Fruit fly (Drosophila melanogaster) whole organism, embryonic: ENCODE data around the gene CG5181.

ENCODE experiments used
- Adf1 ChIP-seq: fragments of 200-800 bp; sonication (Bioruptor generic); IDR thresholded peaks from 2 replicates; pipeline ENCODE4 v1.3.6; 2022; ENCODE audit warnings: missing biosample characterization, missing genetic modification characterization
- B-H2 ChIP-seq: fragments of 200-800 bp; sonication (Bioruptor generic); optimal IDR thresholded peaks from 2 replicates; lab custom pipeline; 2018; ENCODE audit warnings: missing biosample characterization, mild to moderate bottlenecking, missing genetic modification characterization
- BtbVII ChIP-seq: fragments of 200-800 bp; sonication (Bioruptor generic); optimal IDR thresholded peaks from 3 replicates; lab custom pipeline; 2017; ENCODE audit warnings: missing biosample characterization, mild to moderate bottlenecking, missing genetic modification characterization
- Bteb2 ChIP-seq: fragments of 200-800 bp; sonication (Bioruptor generic); optimal IDR thresholded peaks from 2 replicates; lab custom pipeline; 2016; ENCODE audit warnings: missing biosample characterization, missing genetic modification characterization
- CG11504 ChIP-seq: fragments of 200-800 bp; sonication (Bioruptor generic); optimal IDR thresholded peaks from 3 replicates; lab custom pipeline; 2019; ENCODE audit warnings: missing biosample characterization, mild to moderate bottlenecking, missing genetic modification characterization, moderate library complexity
- CG12659 ChIP-seq: fragments of 200-800 bp; sonication (Bioruptor generic); optimal IDR thresholded peaks from 3 replicates; lab custom pipeline; 2017; ENCODE audit warnings: mild to moderate bottlenecking, missing biosample characterization, missing genetic modification reagents, missing genetic modification characterization
- CG1529 ChIP-seq: fragments of 200-800 bp; sonication (Bioruptor generic); optimal IDR thresholded peaks from 3 replicates; lab custom pipeline; 2018; ENCODE audit warnings: missing biosample characterization, missing genetic modification characterization
- CG1603 ChIP-seq: fragments of 200-800 bp; sonication (Bioruptor generic); optimal IDR thresholded peaks from 2 replicates; lab custom pipeline; 2019; ENCODE audit warnings: missing biosample characterization, mild to moderate bottlenecking, missing genetic modification characterization, moderate library complexity
- CG3065 ChIP-seq: fragments of 200-800 bp; sonication (Bioruptor generic); optimal IDR thresholded peaks from 2 replicates; lab custom pipeline; 2016; ENCODE audit warnings: missing biosample characterization, missing genetic modification characterization
- CG31224 ChIP-seq: fragments of 200-800 bp; sonication (Bioruptor generic); IDR thresholded peaks from 2 replicates; pipeline ENCODE4 v1.3.6; 2022; ENCODE audit warnings: missing biosample characterization, missing genetic modification characterization
- CG33557 ChIP-seq: fragments of 200-800 bp; sonication (Bioruptor generic); optimal IDR thresholded peaks from 2 replicates; lab custom pipeline; 2019; ENCODE audit warnings: missing biosample characterization, mild to moderate bottlenecking, missing genetic modification characterization, moderate library complexity
- CG4730 ChIP-seq: fragments of 200-800 bp; sonication (Bioruptor generic); IDR thresholded peaks from 2 replicates; pipeline ENCODE4 v1.3.6; 2022; ENCODE audit warnings: missing biosample characterization, missing genetic modification characterization
- CG6689 ChIP-seq: fragments of 200-800 bp; sonication (Bioruptor generic); IDR thresholded peaks from 2 replicates; pipeline ENCODE4 v1.3.6; 2022; ENCODE audit warnings: missing biosample characterization, missing genetic modification characterization
- CG7271 ChIP-seq: fragments of 200-800 bp; sonication (Bioruptor generic); optimal IDR thresholded peaks from 2 replicates; lab custom pipeline; 2018; ENCODE audit warnings: missing biosample characterization, mild to moderate bottlenecking, missing genetic modification characterization, moderate library complexity
- CG7786 ChIP-seq: fragments of 200-800 bp; sonication (Bioruptor generic); optimal IDR thresholded peaks from 2 replicates; lab custom pipeline; 2016; ENCODE audit warnings: missing biosample characterization, missing genetic modification characterization
- CG8281 ChIP-seq: fragments of 200-800 bp; sonication (Bioruptor generic); optimal IDR thresholded peaks from 2 replicates; lab custom pipeline; 2018; ENCODE audit warnings: missing biosample characterization, mild to moderate bottlenecking, missing genetic modification characterization, moderate library complexity
- CG8388 ChIP-seq: fragments of 200-800 bp; sonication (Bioruptor generic); optimal IDR thresholded peaks from 2 replicates; lab custom pipeline; 2019; ENCODE audit warnings: missing biosample characterization, mild to moderate bottlenecking, missing genetic modification characterization, moderate library complexity
- Chrac-16 ChIP-seq: fragments of 200-800 bp; sonication (Bioruptor generic); optimal IDR thresholded peaks from 3 replicates; lab custom pipeline; 2016; ENCODE audit warnings: missing biosample characterization, missing genetic modification characterization
- D ChIP-seq, 2 experiments: fragments of 200-800 bp in 1 of 2; fragments of >200 bp in 1 of 2; sonication (Bioruptor generic) in 1 of 2; optimal IDR thresholded peaks; 2 replicates in 1 of 2; 3 replicates in 1 of 2; lab custom pipeline; 2017; ENCODE audit warnings: mild to moderate bottlenecking in 1 of 2, missing biosample characterization in 1 of 2, missing genetic modification characterization in 1 of 2, missing genetic modification reagents in 1 of 2
- Dip3 ChIP-seq: fragments of 200-800 bp; sonication (Bioruptor generic); optimal IDR thresholded peaks from 3 replicates; lab custom pipeline; 2016; ENCODE audit warnings: missing biosample characterization, missing genetic modification characterization
- Doc3 ChIP-seq: fragments of 200-800 bp; sonication (Bioruptor generic); IDR thresholded peaks from 3 replicates; pipeline ENCODE4 v1.3.6; 2022; ENCODE audit warnings: missing biosample characterization, missing genetic modification characterization; ENCODE audit not compliant: partially characterized antibody
- Dref ChIP-seq: fragments of 200-800 bp; sonication (Bioruptor generic); IDR thresholded peaks from 2 replicates; pipeline ENCODE4 v1.3.6; 2022; ENCODE audit warnings: missing biosample characterization, missing genetic modification characterization
- Fer2 ChIP-seq: fragments of 200-800 bp; sonication (Bioruptor generic); optimal IDR thresholded peaks from 2 replicates; lab custom pipeline; 2018; ENCODE audit warnings: missing biosample characterization, mild to moderate bottlenecking, missing genetic modification characterization, moderate library complexity
- Hsf ChIP-seq: fragments of 200-800 bp; sonication (Bioruptor generic); optimal IDR thresholded peaks from 3 replicates; lab custom pipeline; 2016; ENCODE audit warnings: missing biosample characterization, missing genetic modification characterization
- Kr ChIP-seq: fragments of 200-800 bp; sonication (Bioruptor generic); optimal IDR thresholded peaks from 2 replicates; lab custom pipeline; 2017; ENCODE audit warnings: missing biosample characterization, mild to moderate bottlenecking, missing genetic modification characterization
- Lhr ChIP-seq: fragments of 200-800 bp; sonication (Bioruptor generic); optimal IDR thresholded peaks from 3 replicates; lab custom pipeline; 2017; ENCODE audit warnings: mild to moderate bottlenecking, missing biosample characterization, missing genetic modification reagents, missing genetic modification characterization
- Max ChIP-seq: fragments of 200-800 bp; sonication (Bioruptor generic); optimal IDR thresholded peaks from 2 replicates; lab custom pipeline; 2016; ENCODE audit warnings: missing biosample characterization, mild to moderate bottlenecking, missing genetic modification characterization
- Med ChIP-seq: fragments of 200-800 bp; sonication (Bioruptor generic); peaks from one replicate; lab custom pipeline; 2016; ENCODE audit warnings: missing biosample characterization, missing genetic modification characterization, mild to moderate bottlenecking, inconsistent platforms, moderate library complexity
- Optix ChIP-seq: fragments of 200-800 bp; sonication (Bioruptor generic); IDR thresholded peaks from 3 replicates; pipeline ENCODE4 v1.3.6; 2022; ENCODE audit warnings: missing biosample characterization, missing genetic modification characterization
- Ptx1 ChIP-seq: fragments of 200-800 bp; sonication (Bioruptor generic); IDR thresholded peaks from 2 replicates; pipeline ENCODE4 v1.3.6; 2022; ENCODE audit warnings: missing biosample characterization, missing genetic modification characterization
- Side ChIP-seq: fragments of 200-800 bp; sonication (Bioruptor generic); optimal IDR thresholded peaks from 2 replicates; lab custom pipeline; 2016; ENCODE audit warnings: missing biosample characterization, missing genetic modification characterization
- Sin3A ChIP-seq: fragments of >200 bp; optimal IDR thresholded peaks from 2 replicates; lab custom pipeline; 2018
- Sox100B ChIP-seq: fragments of 200-800 bp; sonication (Bioruptor generic); optimal IDR thresholded peaks from 3 replicates; lab custom pipeline; 2018; ENCODE audit warnings: missing biosample characterization, mild to moderate bottlenecking, missing genetic modification characterization
- ab ChIP-seq: fragments of 200-800 bp; sonication (Bioruptor generic); optimal IDR thresholded peaks from 2 replicates; lab custom pipeline; 2016; ENCODE audit warnings: missing biosample characterization, missing genetic modification characterization
- amos ChIP-seq: fragments of 200-800 bp; sonication (Bioruptor generic); IDR thresholded peaks from 2 replicates; pipeline ENCODE4 v1.3.6; 2022; ENCODE audit warnings: missing biosample characterization, missing genetic modification characterization; ENCODE audit not compliant: partially characterized antibody
- ara ChIP-seq: fragments of 200-800 bp; sonication (Bioruptor generic); IDR thresholded peaks from 2 replicates; pipeline ENCODE4 v1.3.6; 2022; ENCODE audit warnings: missing biosample characterization, missing genetic modification characterization
- br ChIP-seq: fragments of >200 bp; optimal IDR thresholded peaks from 2 replicates; lab custom pipeline; 2017
- cg ChIP-seq: fragments of 200-800 bp; sonication (Bioruptor generic); optimal IDR thresholded peaks from 3 replicates; lab custom pipeline; 2019; ENCODE audit warnings: missing biosample characterization, mild to moderate bottlenecking, missing genetic modification characterization, moderate library complexity
- chm ChIP-seq: fragments of 200-800 bp; sonication (Bioruptor generic); IDR thresholded peaks from 2 replicates; pipeline ENCODE4 v1.3.6; 2022; ENCODE audit warnings: missing biosample characterization, missing genetic modification characterization
- cwo ChIP-seq: fragments of 200-800 bp; sonication (Bioruptor generic); optimal IDR thresholded peaks from 3 replicates; lab custom pipeline; 2017; ENCODE audit warnings: missing biosample characterization, missing genetic modification characterization, mild to moderate bottlenecking, moderate library complexity, missing genetic modification reagents
- dysf ChIP-seq: fragments of 200-800 bp; sonication (Bioruptor generic); IDR thresholded peaks from 3 replicates; pipeline ENCODE4 v1.3.6; 2022; ENCODE audit warnings: missing biosample characterization, missing genetic modification characterization
- gsb ChIP-seq: fragments of 200-800 bp; sonication (Bioruptor generic); IDR thresholded peaks from 2 replicates; pipeline ENCODE4 v1.3.6; 2022; ENCODE audit warnings: missing biosample characterization, missing genetic modification characterization
- ham ChIP-seq: fragments of 200-800 bp; sonication (Bioruptor generic); IDR thresholded peaks from 2 replicates; pipeline ENCODE4 v1.3.6; 2022; ENCODE audit warnings: missing biosample characterization, missing genetic modification characterization
- hth ChIP-seq: fragments of >200 bp; optimal IDR thresholded peaks from 2 replicates; lab custom pipeline; 2017; ENCODE audit warnings: inconsistent platforms
- klu ChIP-seq: fragments of 200-800 bp; sonication (Bioruptor generic); IDR thresholded peaks from 2 replicates; pipeline ENCODE4 v1.3.6; 2022; ENCODE audit warnings: missing biosample characterization, missing genetic modification characterization
- lola ChIP-seq, 3 experiments: fragments of >200 bp in 2 of 3; fragments of 200-800 bp in 1 of 3; sonication (Bioruptor generic) in 1 of 3; optimal IDR thresholded peaks; 2 replicates each; lab custom pipeline; 2017 to 2019; ENCODE audit warnings: missing biosample characterization in 3 of 3, missing genetic modification characterization in 3 of 3, mild to moderate bottlenecking in 1 of 3, moderate library complexity in 1 of 3
- nau ChIP-seq: fragments of 200-800 bp; sonication (Bioruptor generic); optimal IDR thresholded peaks from 3 replicates; lab custom pipeline; 2017; ENCODE audit warnings: missing biosample characterization, mild to moderate bottlenecking, missing genetic modification characterization, missing genetic modification reagents
- slou ChIP-seq: fragments of 200-800 bp; sonication (Bioruptor generic); optimal IDR thresholded peaks from 3 replicates; lab custom pipeline; 2016; ENCODE audit warnings: missing biosample characterization, missing genetic modification characterization
- sna ChIP-seq: fragments of 200-800 bp; sonication (Bioruptor generic); IDR thresholded peaks from 2 replicates; pipeline ENCODE4 v1.3.6; 2022; ENCODE audit warnings: missing biosample characterization, missing genetic modification characterization; ENCODE audit not compliant: partially characterized antibody
- wek ChIP-seq: fragments of 200-800 bp; sonication (Bioruptor generic); optimal IDR thresholded peaks from 3 replicates; lab custom pipeline; 2018; ENCODE audit warnings: missing biosample characterization, mild to moderate bottlenecking, missing genetic modification characterization, moderate library complexity
- yki ChIP-seq: fragments of >200 bp; optimal IDR thresholded peaks from 3 replicates; lab custom pipeline; 2018

Gene CG5181

dm6 chr2L:7411947-7412621 lies 2.5 kb upstream of the CG5181 start, which contains the start of gene chm (continued):
- TF ChIP-seq Sox100B (no peak), sna (GFP tag; lab: Robert Waterston, UW) (peak; percentile 90), CG33557 (GFP tag; lab: Kevin White, UChicago) (no peak), CG3065 (no peak), lola (GFP tag; optimal IDR thresholded peaks at IDR 0.05; lab: Kevin White, UChicago) (peak in 1 of 3 experiments; percentile 11), Max (GFP tag; lab: Kevin White, UChicago) (no peak), BtbVII (GFP tag; lab: Kevin White, UChicago) (no peak), Side (peak; percentile 11), dysf (GFP tag; lab: Robert Waterston, UW) (peak; percentile 11; the same call in 1 of the 3 replicates), hth (lab: Kevin White, UChicago) (no peak), CG1529 (GFP tag; lab: Kevin White, UChicago) (no peak), gsb (GFP tag; lab: Robert Waterston, UW) (no peak), Sin3A (lab: Kevin White, UChicago) (peak; percentile 49), cg (GFP tag; lab: Kevin White, UChicago) (no peak), D (optimal IDR thresholded peaks at IDR 0.05; lab: Kevin White, UChicago) (no peak), D (GFP tag; optimal IDR thresholded peaks at IDR 0.05; lab: Kevin White, UChicago) (no peak), CG31224 (GFP tag; lab: Robert Waterston, UW) (no peak), Chrac-16 (no peak), CG8281 (no peak), Lhr (peak; percentile 6), slou (GFP tag; lab: Kevin White, UChicago) (no peak), klu (GFP tag; lab: Robert Waterston, UW) (no peak), Doc3 (GFP tag; lab: Robert Waterston, UW) (peak; percentile 91), CG11504 (tag; lab: Kevin White, UChicago) (peak; percentile 52), CG8388 (GFP tag; lab: Kevin White, UChicago) (no peak), CG7271 (no peak), ham (GFP tag; lab: Robert Waterston, UW) (no peak), wek (GFP tag; lab: Kevin White, UChicago) (no peak), CG4730 (no peak), CG12659 (GFP tag; lab: Kevin White, UChicago) (peak; percentile 52), Dip3 (GFP tag; lab: Kevin White, UChicago) (no peak), CG1603 (tag; lab: Kevin White, UChicago) (peak; percentile 67), Dref (GFP tag; lab: Robert Waterston, UW) (peak; percentile 56), cwo (GFP tag; lab: Kevin White, UChicago) (no peak), CG6689 (GFP tag; lab: Robert Waterston, UW) (no peak), Fer2 (tag; lab: Kevin White, UChicago) (peak; percentile 9), ara (GFP tag; lab: Robert Waterston, UW) (no peak), Ptx1 (peak; percentile 32), Adf1 (no peak), ab (GFP tag; lab: Kevin White, UChicago) (no peak), Med (peak; percentile 88), br (lab: Kevin White, UChicago) (no peak), Kr (no peak), Hsf (peak; percentile 28), Optix (no peak), amos (GFP tag; lab: Robert Waterston, UW) (peak; percentile 92), nau (GFP tag; lab: Kevin White, UChicago) (no peak), chm (GFP tag; lab: Robert Waterston, UW) (peak; percentile 76; the same call in 1 of the 2 replicates), Bteb2 (no peak), B-H2 (GFP tag; lab: Kevin White, UChicago) (peak; percentile 41), yki (no peak), CG7786 (GFP tag; lab: Kevin White, UChicago) (peak; percentile 47)
